Worm (Caenorhabditis elegans) whole organism, L1 larva: ENCODE results near the gene gld-3.

Experiments
- elt-3 ChIP-seq, 6 experiments: fragments of 150-350 bp in 1 of 6; sonication (generic microtip); optimal IDR thresholded peaks; 2 replicates each; lab custom pipeline; 2017 to 2018; ENCODE audit warnings: missing biosample characterization in 6 of 6, missing genetic modification characterization in 6 of 6, inconsistent platforms in 1 of 6
- fkh-4 ChIP-seq: sonication (generic microtip); optimal IDR thresholded peaks from 2 replicates; lab custom pipeline; 2016; ENCODE audit warnings: missing compliant biosample characterization, missing genetic modification characterization, borderline replicate concordance
- lin-39 ChIP-seq: fragments of 150-350 bp; optimal IDR thresholded peaks from 2 replicates; lab custom pipeline; 2014; ENCODE audit warnings: missing biosample characterization, missing genetic modification reagents, missing genetic modification characterization
- nhr-12 ChIP-seq: sonication (generic microtip); optimal IDR thresholded peaks from 2 replicates; lab custom pipeline; 2017; ENCODE audit warnings: missing biosample characterization, missing genetic modification characterization
- nhr-237 ChIP-seq: fragments of 150-350 bp; optimal IDR thresholded peaks from 2 replicates; lab custom pipeline; 2014; ENCODE audit warnings: missing biosample characterization, missing genetic modification characterization
- nhr-28 ChIP-seq: fragments of 150-350 bp; optimal IDR thresholded peaks from 2 replicates; lab custom pipeline; 2014; ENCODE audit warnings: missing biosample characterization, missing genetic modification characterization
- nhr-76 ChIP-seq: sonication (generic microtip); optimal IDR thresholded peaks from 2 replicates; lab custom pipeline; 2017; ENCODE audit warnings: missing biosample characterization, missing genetic modification characterization
- nhr-90 ChIP-seq: sonication (generic microtip); optimal IDR thresholded peaks from 2 replicates; lab custom pipeline; 2016; ENCODE audit warnings: mild to moderate bottlenecking, missing genetic modification characterization, missing compliant biosample characterization; ENCODE audit not compliant: poor library complexity
- snpc-4 ChIP-seq: fragments of 150-350 bp; optimal IDR thresholded peaks from 2 replicates; lab custom pipeline; 2014; ENCODE audit warnings: missing biosample characterization, missing genetic modification characterization
- sptf-1 ChIP-seq: fragments of 150-350 bp; optimal IDR thresholded peaks from 2 replicates; lab custom pipeline; 2014; ENCODE audit warnings: missing biosample characterization, missing genetic modification characterization
- tbx-2 ChIP-seq: sonication (generic microtip); optimal IDR thresholded peaks from 2 replicates; lab custom pipeline; 2016; ENCODE audit warnings: missing genetic modification characterization, missing compliant biosample characterization
- unc-62 ChIP-seq: fragments of 150-350 bp; optimal IDR thresholded peaks from 2 replicates; lab custom pipeline; 2014; ENCODE audit warnings: missing biosample characterization, missing genetic modification reagents, missing genetic modification characterization
- zag-1 ChIP-seq: fragments of 150-350 bp; optimal IDR thresholded peaks from 2 replicates; lab custom pipeline; 2014; ENCODE audit warnings: missing biosample characterization, missing genetic modification characterization
- ztf-11 ChIP-seq, 2 experiments: sonication (generic microtip); optimal IDR thresholded peaks; 2 replicates each; lab custom pipeline; 2016 to 2017; ENCODE audit warnings: missing genetic modification characterization in 2 of 2, missing biosample characterization in 1 of 2, missing compliant biosample characterization in 1 of 2

ce11 chrII:7146240-7146639, 13.8 kb downstream of the gld-3 start:
- TF ChIP-seq unc-62 (GFP tag; lab: Kevin White, UChicago), result no peak
- no peak for TF ChIP-seq tbx-2
- TF ChIP-seq snpc-4 (tag; lab: Kevin White, UChicago), result no peak
- TF ChIP-seq nhr-76 (tag; lab: Kevin White, UChicago), result no peak
- no peak for TF ChIP-seq nhr-237 (tag; lab: Kevin White, UChicago)
- no peak for TF ChIP-seq lin-39
- TF ChIP-seq fkh-4 (tag; lab: Kevin White, UChicago), result no peak
- TF ChIP-seq elt-3 (tag; optimal IDR thresholded peaks at IDR 0.05; lab: Kevin White, UChicago), result no peak
- no peak for TF ChIP-seq zag-1 (tag; lab: Kevin White, UChicago)
- TF ChIP-seq nhr-12 (tag; lab: Kevin White, UChicago), result no peak
- no peak for TF ChIP-seq ztf-11 (tag; optimal IDR thresholded peaks at IDR 0.05; lab: Kevin White, UChicago)
- no peak for TF ChIP-seq nhr-28
- no peak for TF ChIP-seq sptf-1
- no peak for TF ChIP-seq nhr-90
